Fruit fly (Drosophila melanogaster) whole organism, embryonic: ENCODE data around the gene Ankle2.

ENCODE experiments used
- Blimp-1 ChIP-seq: fragments of 200-800 bp; sonication (Bioruptor generic); optimal IDR thresholded peaks from 3 replicates; lab custom pipeline; 2018; ENCODE audit warnings: missing biosample characterization, missing genetic modification characterization, mild to moderate bottlenecking, moderate library complexity, missing genetic modification reagents
- CG10979 ChIP-seq: fragments of 200-800 bp; sonication (Bioruptor generic); optimal IDR thresholded peaks from 2 replicates; lab custom pipeline; 2018; ENCODE audit warnings: missing biosample characterization, mild to moderate bottlenecking, missing genetic modification characterization, moderate library complexity
- CG11504 ChIP-seq: fragments of 200-800 bp; sonication (Bioruptor generic); optimal IDR thresholded peaks from 3 replicates; lab custom pipeline; 2019; ENCODE audit warnings: missing biosample characterization, mild to moderate bottlenecking, missing genetic modification characterization, moderate library complexity
- CG12942 ChIP-seq: fragments of 200-800 bp; sonication (Bioruptor generic); optimal IDR thresholded peaks from 3 replicates; lab custom pipeline; 2016; ENCODE audit warnings: missing biosample characterization, missing genetic modification characterization
- CG13775 ChIP-seq: fragments of 200-800 bp; sonication (Bioruptor generic); optimal IDR thresholded peaks from 3 replicates; lab custom pipeline; 2017; ENCODE audit warnings: missing biosample characterization, mild to moderate bottlenecking, missing genetic modification characterization
- CG15011 ChIP-seq: fragments of 200-800 bp; sonication (Bioruptor generic); optimal IDR thresholded peaks from 3 replicates; lab custom pipeline; 2018; ENCODE audit warnings: missing biosample characterization, mild to moderate bottlenecking, missing genetic modification characterization
- CG16815 ChIP-seq: fragments of 200-800 bp; sonication (Bioruptor generic); optimal IDR thresholded peaks from 3 replicates; lab custom pipeline; 2017; ENCODE audit warnings: missing biosample characterization, mild to moderate bottlenecking, missing genetic modification characterization
- CG18262 ChIP-seq: fragments of 200-800 bp; optimal IDR thresholded peaks from 3 replicates; lab custom pipeline; 2019; ENCODE audit warnings: missing biosample characterization, mild to moderate bottlenecking, missing genetic modification characterization, moderate library complexity
- CG2116 ChIP-seq: fragments of 200-800 bp; sonication (Bioruptor generic); optimal IDR thresholded peaks from 3 replicates; lab custom pipeline; 2018; ENCODE audit warnings: missing biosample characterization, mild to moderate bottlenecking, missing genetic modification characterization
- CG2712 ChIP-seq: fragments of 200-800 bp; optimal IDR thresholded peaks from 3 replicates; lab custom pipeline; 2019; ENCODE audit warnings: missing biosample characterization, mild to moderate bottlenecking, missing genetic modification characterization, moderate library complexity
- CG2889 ChIP-seq: fragments of 200-800 bp; sonication (Bioruptor generic); IDR thresholded peaks from 3 replicates; pipeline ENCODE4 v1.3.6; 2022; ENCODE audit warnings: missing biosample characterization, missing genetic modification characterization
- CG34422 ChIP-seq: fragments of 200-800 bp; sonication (Bioruptor generic); IDR thresholded peaks from 3 replicates; pipeline ENCODE4 v1.3.6; 2022; ENCODE audit warnings: missing biosample characterization, missing genetic modification characterization
- CG3726 ChIP-seq: fragments of 200-800 bp; sonication (Bioruptor generic); IDR thresholded peaks from 3 replicates; pipeline ENCODE4, ENCODE4 v1.3.6; 2022; ENCODE audit warnings: missing biosample characterization, missing genetic modification characterization
- CG5245 ChIP-seq: fragments of 200-800 bp; sonication (Bioruptor generic); optimal IDR thresholded peaks from 3 replicates; lab custom pipeline; 2016; ENCODE audit warnings: missing biosample characterization, missing genetic modification characterization
- CG9215 ChIP-seq: fragments of 200-800 bp; sonication (Bioruptor generic); IDR thresholded peaks from 2 replicates; pipeline ENCODE4 v1.3.6; 2022; ENCODE audit warnings: missing biosample characterization, missing genetic modification characterization
- CG9797 ChIP-seq: fragments of 200-800 bp; sonication (Bioruptor generic); optimal IDR thresholded peaks from 3 replicates; lab custom pipeline; 2018; ENCODE audit warnings: missing biosample characterization, mild to moderate bottlenecking, missing genetic modification characterization
- Deaf1 ChIP-seq: fragments of 200-800 bp; optimal IDR thresholded peaks from 3 replicates; lab custom pipeline; 2019; ENCODE audit warnings: missing biosample characterization, mild to moderate bottlenecking, missing genetic modification characterization, moderate library complexity
- Drgx ChIP-seq: fragments of 200-800 bp; sonication (Bioruptor generic); IDR thresholded peaks from 2 replicates; pipeline ENCODE4 v1.3.6; 2022; ENCODE audit warnings: missing biosample characterization, missing genetic modification characterization
- MTF-1 ChIP-seq: fragments of 200-800 bp; sonication (Bioruptor generic); optimal IDR thresholded peaks from 2 replicates; lab custom pipeline; 2018; ENCODE audit warnings: missing biosample characterization, mild to moderate bottlenecking, missing genetic modification characterization, borderline replicate concordance
- Six4 ChIP-seq: fragments of 200-800 bp; sonication (Bioruptor generic); optimal IDR thresholded peaks from 2 replicates; lab custom pipeline; 2016; ENCODE audit warnings: missing biosample characterization, missing genetic modification characterization
- Sox102F ChIP-seq: fragments of 200-800 bp; sonication (Bioruptor generic); optimal IDR thresholded peaks from 2 replicates; lab custom pipeline; 2018; ENCODE audit warnings: missing biosample characterization, mild to moderate bottlenecking, missing genetic modification characterization, moderate library complexity
- bsh ChIP-seq, 2 experiments: fragments of 200-800 bp; sonication (Bioruptor generic); optimal IDR thresholded peaks; 2 replicates each; lab custom pipeline; 2017 to 2018; ENCODE audit warnings: mild to moderate bottlenecking in 2 of 2, missing biosample characterization in 2 of 2, missing genetic modification characterization in 2 of 2, moderate library complexity in 1 of 2
- chif ChIP-seq, 2 experiments: fragments of 200-800 bp; sonication (Bioruptor generic); optimal IDR thresholded peaks; 3 replicates each; lab custom pipeline; 2016; ENCODE audit warnings: missing biosample characterization in 2 of 2, missing genetic modification characterization in 2 of 2
- crol ChIP-seq: fragments of 200-800 bp; sonication (Bioruptor generic); IDR thresholded peaks from 2 replicates; pipeline ENCODE4 v1.3.6; 2022; ENCODE audit warnings: missing biosample characterization, missing genetic modification characterization
- dmrt99B ChIP-seq: fragments of 200-800 bp; sonication (Bioruptor generic); optimal IDR thresholded peaks from 2 replicates; lab custom pipeline; 2018; ENCODE audit warnings: missing biosample characterization, mild to moderate bottlenecking, missing genetic modification characterization, moderate library complexity
- gem ChIP-seq: fragments of 200-800 bp; sonication (Bioruptor generic); optimal IDR thresholded peaks from 2 replicates; lab custom pipeline; 2019; ENCODE audit warnings: missing biosample characterization, mild to moderate bottlenecking, missing genetic modification characterization, moderate library complexity
- lbe ChIP-seq: fragments of 200-800 bp; sonication (Bioruptor generic); optimal IDR thresholded peaks from 2 replicates; lab custom pipeline; 2016; ENCODE audit warnings: missing biosample characterization, mild to moderate bottlenecking, missing genetic modification characterization
- nom ChIP-seq: fragments of 200-800 bp; sonication (Bioruptor generic); optimal IDR thresholded peaks from 2 replicates; lab custom pipeline; 2017; ENCODE audit warnings: missing biosample characterization, missing genetic modification characterization, mild to moderate bottlenecking, moderate library complexity, missing genetic modification reagents
- phol ChIP-seq: fragments of 200-800 bp; sonication (Bioruptor generic); optimal IDR thresholded peaks from 3 replicates; lab custom pipeline; 2018; ENCODE audit warnings: missing biosample characterization, mild to moderate bottlenecking, missing genetic modification characterization, moderate library complexity
- row ChIP-seq: fragments of 200-800 bp; sonication (Bioruptor generic); IDR thresholded peaks from 3 replicates; pipeline ENCODE4 v1.3.6; 2022; ENCODE audit warnings: missing biosample characterization, missing genetic modification characterization
- scrt ChIP-seq: fragments of 200-800 bp; sonication (Bioruptor generic); optimal IDR thresholded peaks from 2 replicates; lab custom pipeline; 2018; ENCODE audit warnings: missing biosample characterization, mild to moderate bottlenecking, missing genetic modification characterization, moderate library complexity
- sens ChIP-seq: fragments of 200-800 bp; sonication (Bioruptor generic); peaks from one replicate; lab custom pipeline; 2016; ENCODE audit warnings: missing biosample characterization, missing genetic modification characterization
- unc-4 ChIP-seq: fragments of 200-800 bp; sonication (Bioruptor generic); IDR thresholded peaks from 2 replicates; pipeline ENCODE4 v1.3.6; 2022; ENCODE audit warnings: missing biosample characterization, missing genetic modification characterization; ENCODE audit not compliant: partially characterized antibody
- usp ChIP-seq: fragments of >200 bp; optimal IDR thresholded peaks from 2 replicates; lab custom pipeline; 2017; ENCODE audit warnings: missing biosample characterization, missing genetic modification characterization

Ankle2 gene

dm6 chrX:17550307-17550706, 28.7 kb downstream of the Ankle2 start (continued):
- TF ChIP-seq unc-4 (GFP tag; lab: Robert Waterston, UW), result no peak
- TF ChIP-seq CG9215 (GFP tag; lab: Robert Waterston, UW), result no peak

DNA sequence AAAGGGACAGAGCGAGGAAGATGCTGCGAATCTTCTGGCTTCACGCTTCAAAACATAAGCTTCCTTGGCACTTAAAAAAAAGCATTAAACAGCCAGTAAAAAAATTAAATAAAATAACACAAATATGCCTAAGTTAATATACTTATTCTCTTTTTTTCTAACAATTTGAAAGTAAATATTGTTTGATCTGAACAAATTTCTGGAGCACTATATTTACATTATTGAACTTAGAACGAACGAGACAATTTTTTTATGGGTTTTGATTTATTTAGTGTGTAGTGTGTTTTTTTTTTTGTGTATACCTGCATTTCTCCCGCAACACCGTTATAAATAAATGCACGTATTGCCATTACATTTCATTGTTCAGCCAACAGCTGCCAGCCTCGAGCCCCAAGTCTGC, 33.4 kb downstream of the Ankle2 start:
- TF ChIP-seq CG16815 (GFP tag; lab: Kevin White, UChicago), result no peak
- TF ChIP-seq chif (GFP tag; optimal IDR thresholded peaks at IDR 0.05; lab: Kevin White, UChicago), result no peak

dm6 chrX:17544409-17544808, 34.6 kb downstream of the Ankle2 start:
- TF ChIP-seq Drgx (GFP tag; lab: Robert Waterston, UW) (peak; percentile 47), CG5245 (GFP tag; lab: Kevin White, UChicago) (no peak)

DNA sequence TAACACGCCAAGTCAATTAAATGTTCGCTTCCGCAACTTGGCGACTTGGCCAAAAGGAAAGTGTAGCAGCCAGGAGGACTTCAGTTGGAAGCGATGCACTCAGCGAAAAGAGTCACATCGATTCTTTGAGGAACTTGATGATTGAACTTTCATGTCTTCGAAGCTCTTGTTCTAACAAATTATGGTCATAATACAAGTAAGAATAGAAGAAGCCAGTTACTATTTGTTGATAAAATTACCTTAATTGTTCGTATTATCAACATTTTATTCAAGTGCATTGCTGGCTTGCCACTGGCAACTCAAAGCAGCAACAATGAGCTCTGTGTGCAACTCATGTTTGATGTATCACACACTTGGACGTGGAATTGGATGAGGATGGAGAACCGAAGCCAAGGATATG, 35.7 kb downstream of the Ankle2 start:
- no peak for TF ChIP-seq CG9797 (GFP tag; lab: Kevin White, UChicago)
- TF ChIP-seq usp, result no peak
- TF ChIP-seq Six4, result no peak
- peak in 1 of 2 experiments; percentile 37 for TF ChIP-seq bsh (GFP tag; optimal IDR thresholded peaks at IDR 0.05; lab: Kevin White, UChicago)
- peak; percentile 10 for TF ChIP-seq nom (GFP tag; lab: Kevin White, UChicago)
- peak; percentile 70 for TF ChIP-seq Drgx (GFP tag; lab: Robert Waterston, UW)
- TF ChIP-seq lbe (GFP tag; lab: Kevin White, UChicago), result peak; percentile 7

- TF ChIP-seq nom (GFP tag; lab: Kevin White, UChicago), result peak; percentile 16
- TF ChIP-seq CG34422 (GFP tag; lab: Robert Waterston, UW), result no peak
- TF ChIP-seq sens, result peak; percentile 23
- TF ChIP-seq CG13775 (GFP tag; lab: Kevin White, UChicago), result no peak
- TF ChIP-seq CG3726 (GFP tag; lab: Robert Waterston, UW), result no peak
- TF ChIP-seq, all 482 proteins: peak for 2
These were observed 36.3 kb downstream of the Ankle2 start for dm6 chrX:17542729-17543128.

DNA sequence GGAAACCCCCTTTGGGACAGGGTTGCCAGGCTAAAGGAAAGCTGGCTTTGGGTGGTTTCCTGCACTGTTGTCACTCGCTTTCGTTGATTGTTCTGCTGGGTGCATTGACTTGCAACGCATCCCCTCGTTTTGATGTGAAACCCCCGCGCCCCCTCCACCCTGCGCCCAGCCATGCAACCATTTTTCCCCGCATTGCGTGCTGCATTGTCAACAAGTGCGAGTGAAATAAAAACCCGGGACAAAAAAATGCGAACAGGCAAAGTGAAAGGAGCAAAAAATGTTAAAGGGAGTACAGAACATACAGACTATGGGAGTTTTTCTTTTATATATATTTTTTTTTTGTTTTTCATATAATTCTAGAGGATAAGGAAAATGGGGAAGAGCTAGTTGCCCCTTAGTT, 40.6 kb downstream of the Ankle2 start:
- TF ChIP-seq CG15011 (no peak), scrt (GFP tag; lab: Kevin White, UChicago) (no peak), crol (GFP tag; lab: Robert Waterston, UW) (peak; percentile 34; the same call in 1 of the 2 replicates)

- TF ChIP-seq Blimp-1 (GFP tag; lab: Kevin White, UChicago) (peak; percentile 13), CG10979 (tag; lab: Kevin White, UChicago) (peak; percentile 37), CG2712 (tag; lab: Kevin White, UChicago) (peak; percentile 38), Deaf1 (tag; lab: Kevin White, UChicago) (peak; percentile 17), row (peak; percentile 33; the same call in 2 of the 3 replicates), Drgx (GFP tag; lab: Robert Waterston, UW) (0 out of 2 replicates have a peak, but pooled peaks have one; percentile 12), CG2889 (GFP tag; lab: Robert Waterston, UW) (no peak), CG18262 (tag; lab: Kevin White, UChicago) (peak; percentile 29), dmrt99B (tag; lab: Kevin White, UChicago) (peak; percentile 7), chif (GFP tag; optimal IDR thresholded peaks at IDR 0.05; lab: Kevin White, UChicago) (no peak), Sox102F (GFP tag; lab: Kevin White, UChicago) (peak; percentile 4), CG12942 (GFP tag; lab: Kevin White, UChicago) (no peak), gem (tag; lab: Kevin White, UChicago) (peak; percentile 33), nom (GFP tag; lab: Kevin White, UChicago) (peak; percentile 34), phol (tag; lab: Kevin White, UChicago) (peak; percentile 11), bsh (GFP tag; optimal IDR thresholded peaks at IDR 0.05; lab: Kevin White, UChicago) (peak; percentile 15 to 44), CG11504 (tag; lab: Kevin White, UChicago) (peak; percentile 26), CG2116 (GFP tag; lab: Kevin White, UChicago) (no peak), MTF-1 (no peak)
These were observed 41.8 kb downstream of the Ankle2 start for dm6 chrX:17537276-17537675.
